Fruit fly (Drosophila melanogaster) whole organism, adult: ENCODE measurements around the gene Gorab.

Experiments used
- CG11617 ChIP-seq: fragments of 200-800 bp; sonication (Bioruptor generic); optimal IDR thresholded peaks from 2 replicates; lab custom pipeline; 2017; ENCODE audit warnings: mild to moderate bottlenecking, missing biosample characterization, missing genetic modification reagents, missing genetic modification characterization
- CG12768 ChIP-seq: fragments of 200-800 bp; sonication (Bioruptor generic); optimal IDR thresholded peaks from 2 replicates; lab custom pipeline; 2017; ENCODE audit warnings: missing biosample characterization, missing genetic modification characterization, mild to moderate bottlenecking, moderate library complexity, missing genetic modification reagents
- CG14711 ChIP-seq: fragments of 200-800 bp; sonication (Bioruptor generic); optimal IDR thresholded peaks from 2 replicates; lab custom pipeline; 2018; ENCODE audit warnings: missing biosample characterization, mild to moderate bottlenecking, missing genetic modification characterization, moderate library complexity
- CG1620 ChIP-seq: fragments of 200-800 bp; sonication (Bioruptor generic); optimal IDR thresholded peaks from 2 replicates; lab custom pipeline; 2016; ENCODE audit warnings: missing biosample characterization, missing genetic modification characterization
- CG33017 ChIP-seq: fragments of 200-800 bp; sonication (Bioruptor generic); optimal IDR thresholded peaks from 2 replicates; lab custom pipeline; 2018; ENCODE audit warnings: missing biosample characterization, mild to moderate bottlenecking, missing genetic modification characterization, moderate library complexity
- CG7101 ChIP-seq: fragments of 200-800 bp; sonication (Bioruptor generic); optimal IDR thresholded peaks from 2 replicates; lab custom pipeline; 2018; ENCODE audit warnings: missing biosample characterization, mild to moderate bottlenecking, missing genetic modification characterization, moderate library complexity
- Crg-1 ChIP-seq: fragments of 200-800 bp; sonication (Bioruptor generic); optimal IDR thresholded peaks from 2 replicates; lab custom pipeline; 2016; ENCODE audit warnings: missing biosample characterization, missing genetic modification characterization
- bab1 ChIP-seq: fragments of 200-800 bp; sonication (Bioruptor generic); optimal IDR thresholded peaks from 3 replicates; lab custom pipeline; 2019; ENCODE audit warnings: missing biosample characterization, mild to moderate bottlenecking, missing genetic modification characterization, moderate library complexity
- cic ChIP-seq: fragments of 200-800 bp; sonication (Bioruptor generic); optimal IDR thresholded peaks from 2 replicates; lab custom pipeline; 2017; ENCODE audit warnings: missing biosample characterization, mild to moderate bottlenecking, missing genetic modification characterization, moderate library complexity
- cnc ChIP-seq, 2 experiments: fragments of >200 bp; optimal IDR thresholded peaks; 2 replicates each; lab custom pipeline; 2017

DNA sequence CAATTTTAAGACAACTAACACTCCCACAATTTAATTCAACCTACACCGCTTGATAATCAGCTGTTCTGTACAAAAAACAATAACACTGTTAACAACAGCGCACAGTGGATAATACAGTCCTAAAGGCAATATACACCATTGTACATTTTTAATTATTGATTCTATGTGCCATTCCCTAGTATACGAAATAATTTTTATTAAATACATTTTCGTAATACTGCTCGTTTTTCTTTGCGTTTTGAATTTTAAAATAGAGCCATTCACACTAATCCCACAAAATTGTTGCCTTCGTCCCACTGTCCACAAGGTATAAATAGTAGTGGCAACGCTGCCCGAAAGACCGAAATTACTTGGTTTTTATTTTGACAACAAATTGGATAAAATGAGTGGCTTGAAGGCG is 4.9 kb upstream of the Gorab start, which contains the start of the genes Coq4 and CG32176:
- TF ChIP-seq Crg-1 (GFP tag; lab: Kevin White, UChicago), result peak; percentile 96
- peak; percentile 94 for TF ChIP-seq CG11617
- peak; percentile 93 for TF ChIP-seq CG12768
- peak; percentile 96 for TF ChIP-seq CG7101 (tag; lab: Kevin White, UChicago)
- peak; percentile 88 for TF ChIP-seq CG14711
- peak; percentile 98 for TF ChIP-seq CG1620
- TF ChIP-seq cnc (optimal IDR thresholded peaks at IDR 0.05; lab: Kevin White, UChicago), result no peak
- peak; percentile 97 for TF ChIP-seq bab1 (GFP tag; lab: Kevin White, UChicago)
- TF ChIP-seq cic, result peak; percentile 17
- TF ChIP-seq CG33017 (tag; lab: Kevin White, UChicago), result peak; percentile 93
